Worm (Caenorhabditis elegans): ENCODE data around the gene C53A3.1.

DNA sequence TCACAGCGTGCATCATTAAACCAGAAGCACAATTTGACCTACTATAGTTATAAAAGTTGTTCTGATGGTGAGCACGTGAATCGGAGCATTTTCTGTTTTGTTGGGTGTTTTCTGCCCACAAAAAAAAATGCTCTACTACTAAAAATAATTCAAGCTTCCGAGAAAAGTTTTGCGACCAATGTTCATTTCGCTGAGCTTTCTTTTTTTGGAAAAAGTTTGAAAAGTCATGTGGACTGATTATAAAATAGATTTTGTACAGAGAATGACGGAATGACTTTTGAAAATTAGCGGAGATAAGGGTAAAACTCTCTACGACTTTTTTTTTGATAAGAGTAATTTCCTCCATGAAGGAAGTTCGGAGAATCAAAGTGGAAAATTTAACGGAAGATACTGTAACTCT, 9.5 kb upstream of the C53A3.1 start:
- no peak for TF ChIP-seq nhr-12 (tag; optimal IDR thresholded peaks at IDR 0.05)
- TF ChIP-seq ZK546.5 (tag; optimal IDR thresholded peaks at IDR 0.05), result no peak

Data from whole organism, L3 larva.